Worm (Caenorhabditis elegans) whole organism, early embryonic: ENCODE measurements around the gene F28H6.6.

Experiments used
- B0310.2 ChIP-seq: sonication (generic microtip); optimal IDR thresholded peaks from 2 replicates; lab custom pipeline; 2016; ENCODE audit warnings: mild to moderate bottlenecking, missing genetic modification characterization, missing compliant biosample characterization
- F13C5.2 ChIP-seq: sonication (generic microtip); optimal IDR thresholded peaks from 2 replicates; lab custom pipeline; 2017; ENCODE audit warnings: mild to moderate bottlenecking, missing genetic modification characterization, inconsistent platforms, missing compliant biosample characterization
- aly-1 ChIP-seq: sonication (generic microtip); optimal IDR thresholded peaks from 2 replicates; lab custom pipeline; 2016; ENCODE audit warnings: missing genetic modification characterization, missing compliant biosample characterization
- ama-1 ChIP-seq: fragments of 150-350 bp; optimal IDR thresholded peaks from 2 replicates; lab custom pipeline; 2014
- ceh-13 ChIP-seq: fragments of 200-800 bp; sonication (Bioruptor generic); optimal IDR thresholded peaks from 2 replicates; lab custom pipeline; 2018; ENCODE audit warnings: mild to moderate bottlenecking, missing genetic modification characterization, missing compliant biosample characterization
- ceh-36 ChIP-seq: sonication (generic microtip); optimal IDR thresholded peaks from 2 replicates; lab custom pipeline; 2016; ENCODE audit warnings: missing genetic modification characterization, inconsistent platforms, missing compliant biosample characterization
- ets-7 ChIP-seq: sonication (generic microtip); optimal IDR thresholded peaks from 2 replicates; lab custom pipeline; 2016; ENCODE audit warnings: missing genotype, missing genetic modification characterization, missing compliant biosample characterization
- flt-1 ChIP-seq: fragments of 200-800 bp; sonication (Bioruptor generic); IDR thresholded peaks from 2 replicates; pipeline ENCODE4 v1.3.6; 2022; ENCODE audit warnings: missing genetic modification characterization, missing compliant biosample characterization
- hmbx-1 ChIP-seq: sonication (generic microtip); optimal IDR thresholded peaks from 2 replicates; lab custom pipeline; 2016; ENCODE audit warnings: mild to moderate bottlenecking, missing genetic modification characterization, missing compliant biosample characterization
- hmg-4 ChIP-seq: fragments of 200-800 bp; sonication (Bioruptor generic); optimal IDR thresholded peaks from 2 replicates; lab custom pipeline; 2018; ENCODE audit warnings: mild to moderate bottlenecking, missing genetic modification characterization, missing compliant biosample characterization
- hnd-1 ChIP-seq: sonication (generic microtip); optimal IDR thresholded peaks from 2 replicates; lab custom pipeline; 2016; ENCODE audit warnings: missing genetic modification characterization, missing compliant biosample characterization
- pes-1 ChIP-seq: fragments of 200-800 bp; sonication (Bioruptor generic); IDR thresholded peaks from 2 replicates; pipeline ENCODE4 v1.3.6; 2022; ENCODE audit warnings: missing genetic modification reagents, missing genetic modification characterization, missing compliant biosample characterization
- scrt-1 ChIP-seq: fragments of 200-800 bp; sonication (Bioruptor generic); IDR thresholded peaks from 2 replicates; pipeline ENCODE4 v1.3.6; 2022; ENCODE audit warnings: missing genetic modification characterization, missing compliant biosample characterization
- sea-1 ChIP-seq: fragments of 200-800 bp; sonication (Bioruptor generic); conservative IDR thresholded peaks from 2 replicates; pipeline ENCODE4 v1.3.6; 2022; ENCODE audit warnings: missing genetic modification characterization, missing compliant biosample characterization
- tbx-11 ChIP-seq: fragments of 200-800 bp; sonication (Bioruptor generic); IDR thresholded peaks from 2 replicates; pipeline ENCODE4 v1.3.6; 2022; ENCODE audit warnings: missing genetic modification characterization, missing compliant biosample characterization
- tbx-37 ChIP-seq: fragments of 200-800 bp; sonication (Bioruptor generic); conservative IDR thresholded peaks from 2 replicates; pipeline ENCODE4 v1.3.6; 2022; ENCODE audit warnings: missing genetic modification reagents, missing genetic modification characterization, missing compliant biosample characterization
- tra-4 ChIP-seq: sonication (generic microtip); optimal IDR thresholded peaks from 2 replicates; lab custom pipeline; 2017; ENCODE audit warnings: missing genetic modification characterization, missing compliant biosample characterization

The F28H6.6 gene

DNA sequence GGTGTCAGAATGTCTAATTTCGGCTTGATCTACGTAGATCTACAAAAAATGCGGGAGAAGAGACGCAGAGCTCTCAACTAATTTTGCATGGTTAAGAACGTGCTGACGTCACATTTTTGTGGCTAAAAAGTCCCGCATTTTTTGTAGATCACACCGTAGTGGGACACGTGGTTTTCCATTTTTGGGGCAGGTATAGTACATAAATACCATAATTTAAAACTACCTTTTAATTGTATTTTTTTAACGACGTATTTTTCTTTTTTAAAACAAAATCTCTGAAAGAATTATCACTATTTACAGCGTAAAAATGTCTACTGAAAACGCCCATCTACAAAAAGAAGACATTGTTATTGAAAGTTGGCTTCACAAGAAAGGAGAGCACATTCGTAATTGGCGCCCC lies 21.7 kb upstream of the F28H6.6 start, which contains the start of gene akt-2:
Gene akt-2, plus strand, starts transcription at position 301 of the 400 bp plus-strand sequence.
- TF ChIP-seq F13C5.2 (tag; lab: Kevin White, UChicago) (no peak), hmg-4 (GFP tag; lab: Kevin White, UChicago) (no peak), ceh-36 (no peak), pes-1 (GFP tag; lab: Robert Waterston, UW) (no peak), ama-1 (no peak), tra-4 (no peak), B0310.2 (tag; lab: Kevin White, UChicago) (no peak), ceh-13 (GFP tag; lab: Kevin White, UChicago) (no peak), aly-1 (tag; lab: Kevin White, UChicago) (no peak), hmbx-1 (tag; lab: Kevin White, UChicago) (no peak), tbx-11 (GFP tag; lab: Robert Waterston, UW) (no peak), scrt-1 (GFP tag; lab: Robert Waterston, UW) (no peak), ets-7 (tag; lab: Kevin White, UChicago) (no peak), flt-1 (no peak), sea-1 (GFP tag; lab: Robert Waterston, UW) (no peak), tbx-37 (no peak), hnd-1 (tag; lab: Kevin White, UChicago) (no peak)

DNA sequence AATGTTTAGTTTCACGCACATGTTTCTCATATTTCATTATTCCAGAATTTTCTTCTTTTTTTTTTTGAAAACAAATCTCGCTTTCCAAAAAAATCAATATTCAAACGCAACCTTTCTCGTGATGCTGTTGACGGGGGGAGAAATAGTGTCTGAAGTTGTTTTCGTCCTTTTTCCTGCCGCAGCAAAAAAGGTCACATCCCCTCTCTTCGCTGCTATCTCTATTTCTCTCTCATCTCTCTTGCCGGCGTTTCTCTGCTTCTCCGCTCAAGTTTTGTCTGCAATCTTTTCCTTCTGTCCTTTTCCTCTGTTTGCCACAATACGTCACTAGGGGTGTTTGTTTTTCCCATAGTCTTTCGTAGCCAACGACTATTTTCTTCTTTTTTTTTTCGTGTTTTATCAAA lies 21.1 kb upstream of the F28H6.6 start:
- TF ChIP-seq F13C5.2 (tag; lab: Kevin White, UChicago), result no peak
- TF ChIP-seq B0310.2 (tag; lab: Kevin White, UChicago), result no peak
- TF ChIP-seq hnd-1 (tag; lab: Kevin White, UChicago), result no peak
- TF ChIP-seq ceh-13 (GFP tag; lab: Kevin White, UChicago), result no peak
- TF ChIP-seq hmbx-1 (tag; lab: Kevin White, UChicago), result no peak
- TF ChIP-seq sea-1 (GFP tag; lab: Robert Waterston, UW), result no peak
- TF ChIP-seq ets-7 (tag; lab: Kevin White, UChicago), result no peak
- no peak for TF ChIP-seq pes-1 (GFP tag; lab: Robert Waterston, UW)
- no peak for TF ChIP-seq flt-1
- TF ChIP-seq tra-4, result no peak
- TF ChIP-seq ceh-36, result no peak
- TF ChIP-seq aly-1 (tag; lab: Kevin White, UChicago), result no peak
- TF ChIP-seq ama-1, result no peak
- TF ChIP-seq tbx-37, result no peak

DNA sequence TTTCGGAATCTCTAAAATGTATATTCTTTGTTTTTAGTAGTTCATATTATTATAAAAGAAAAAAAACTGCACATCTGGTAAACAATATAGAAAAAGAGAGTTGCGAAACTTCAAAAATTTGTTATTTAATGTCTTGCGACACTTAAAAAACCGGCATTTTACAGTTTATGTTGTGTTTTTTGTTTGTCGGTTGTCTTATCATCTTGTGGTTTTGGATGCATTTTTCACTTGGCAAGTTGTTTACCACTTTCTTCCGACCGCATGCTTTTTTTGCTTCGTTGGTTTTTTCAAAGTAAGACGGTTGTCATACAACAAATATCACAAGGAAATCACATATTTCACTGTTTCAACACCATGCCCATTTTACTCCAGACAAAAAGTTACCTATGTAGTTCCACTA lies 20.0 kb upstream of the F28H6.6 start:
- TF ChIP-seq ets-7 (tag; lab: Kevin White, UChicago) (no peak), hnd-1 (tag; lab: Kevin White, UChicago) (no peak), aly-1 (tag; lab: Kevin White, UChicago) (no peak), ceh-36 (no peak), tbx-11 (GFP tag; lab: Robert Waterston, UW) (no peak), tra-4 (no peak), pes-1 (GFP tag; lab: Robert Waterston, UW) (no peak), sea-1 (GFP tag; lab: Robert Waterston, UW) (no peak), B0310.2 (tag; lab: Kevin White, UChicago) (no peak), hmg-4 (GFP tag; lab: Kevin White, UChicago) (no peak), F13C5.2 (tag; lab: Kevin White, UChicago) (no peak), scrt-1 (GFP tag; lab: Robert Waterston, UW) (no peak), ama-1 (no peak), flt-1 (no peak)

DNA sequence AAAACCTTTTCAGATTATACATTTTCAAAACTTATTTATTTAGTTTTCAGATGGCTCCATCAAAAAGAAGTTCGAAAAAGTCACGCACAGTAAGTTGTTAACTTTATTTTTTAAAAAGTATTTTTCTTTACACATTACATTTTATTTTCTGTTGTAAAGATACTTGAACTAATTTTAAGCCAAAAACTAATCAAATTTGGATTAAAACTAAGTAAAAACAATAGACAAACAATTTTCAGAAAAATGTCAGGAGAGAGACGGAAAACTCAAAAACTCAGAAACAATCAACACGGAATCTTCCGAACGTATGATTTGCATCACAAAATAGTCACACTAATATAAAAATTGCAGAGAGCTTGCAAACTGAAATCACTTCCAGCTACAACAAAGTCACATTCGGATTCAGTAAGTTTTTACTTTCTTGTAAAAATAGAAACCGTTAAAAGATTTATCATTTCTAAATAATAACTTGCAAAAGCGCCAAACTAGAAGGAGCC lies 16.3 kb upstream of the F28H6.6 start, which contains the start of gene ceh-89:
Gene ceh-89, plus strand, starts transcription at position 51 of the 497 bp plus-strand sequence.
- TF ChIP-seq hmbx-1 (tag; lab: Kevin White, UChicago) (no peak), sea-1 (GFP tag; lab: Robert Waterston, UW) (no peak), aly-1 (tag; lab: Kevin White, UChicago) (no peak), hmg-4 (GFP tag; lab: Kevin White, UChicago) (no peak), ceh-36 (no peak), scrt-1 (GFP tag; lab: Robert Waterston, UW) (no peak), ceh-13 (GFP tag; lab: Kevin White, UChicago) (no peak), tra-4 (no peak), hnd-1 (tag; lab: Kevin White, UChicago) (no peak), ama-1 (no peak), ets-7 (tag; lab: Kevin White, UChicago) (no peak), F13C5.2 (tag; lab: Kevin White, UChicago) (no peak)

DNA sequence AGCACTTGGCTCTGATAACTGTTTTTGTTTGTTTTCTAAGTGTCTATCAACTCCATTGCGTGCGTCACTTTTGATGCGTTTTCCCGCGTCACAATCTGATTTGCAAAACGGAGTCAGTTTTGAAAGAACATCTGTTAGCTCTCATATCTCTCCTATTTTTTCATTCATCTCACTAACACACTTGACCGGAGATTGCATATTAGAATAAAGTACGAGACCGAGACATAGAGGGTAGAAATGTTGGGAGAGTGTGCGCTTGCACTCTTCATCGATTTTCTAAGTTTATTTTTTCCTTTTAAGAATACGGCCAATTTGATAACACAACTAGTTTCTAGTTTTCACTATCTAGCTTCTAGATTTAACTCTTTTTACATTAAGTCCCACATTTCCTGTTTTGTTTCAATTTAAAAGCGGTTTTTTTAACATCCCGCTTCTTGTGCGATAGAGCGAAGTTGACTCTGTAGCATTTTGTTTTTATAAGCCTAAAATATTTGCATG lies 15.7 kb upstream of the F28H6.6 start:
- TF ChIP-seq ama-1, result no peak
- TF ChIP-seq tbx-37, result no peak
- TF ChIP-seq tra-4, result no peak
- TF ChIP-seq ceh-13 (GFP tag; lab: Kevin White, UChicago), result no peak
- TF ChIP-seq sea-1 (GFP tag; lab: Robert Waterston, UW), result no peak
- TF ChIP-seq ceh-36, result no peak
- TF ChIP-seq flt-1, result no peak
- no peak for TF ChIP-seq scrt-1 (GFP tag; lab: Robert Waterston, UW)
- TF ChIP-seq aly-1 (tag; lab: Kevin White, UChicago), result no peak
- TF ChIP-seq F13C5.2 (tag; lab: Kevin White, UChicago), result no peak
- TF ChIP-seq hnd-1 (tag; lab: Kevin White, UChicago), result no peak
- TF ChIP-seq hmbx-1 (tag; lab: Kevin White, UChicago), result no peak
- TF ChIP-seq pes-1 (GFP tag; lab: Robert Waterston, UW), result no peak
- no peak for TF ChIP-seq B0310.2 (tag; lab: Kevin White, UChicago)
- TF ChIP-seq tbx-11 (GFP tag; lab: Robert Waterston, UW), result no peak
- TF ChIP-seq hmg-4 (GFP tag; lab: Kevin White, UChicago), result no peak
- no peak for TF ChIP-seq ets-7 (tag; lab: Kevin White, UChicago)

DNA sequence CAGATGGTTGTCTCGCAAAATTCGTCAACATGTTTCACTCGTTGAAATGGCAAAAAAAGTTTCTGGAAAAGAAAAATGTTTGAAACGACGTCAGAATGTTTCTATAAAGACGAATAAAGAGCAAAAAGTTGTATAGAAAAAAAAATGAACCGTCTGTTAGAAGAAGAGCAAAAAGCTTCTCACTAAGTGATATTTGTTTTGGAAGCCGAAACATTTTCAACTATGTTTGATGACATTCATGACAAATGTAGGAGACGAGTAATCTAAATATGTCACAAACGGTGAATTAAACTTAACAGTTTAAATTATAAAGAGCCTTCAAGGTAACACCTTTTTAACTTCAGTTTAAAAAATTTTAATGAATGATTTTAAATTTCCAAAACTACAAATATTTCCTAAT lies 14.4 kb upstream of the F28H6.6 start, which contains the start of gene nkat-1:
Gene nkat-1, minus strand, starts transcription at position 101 of the 400 bp plus-strand sequence.
- TF ChIP-seq sea-1 (GFP tag; lab: Robert Waterston, UW) (no peak), hmbx-1 (tag; lab: Kevin White, UChicago) (no peak), tbx-37 (no peak), F13C5.2 (tag; lab: Kevin White, UChicago) (no peak), flt-1 (no peak), ceh-13 (GFP tag; lab: Kevin White, UChicago) (no peak), ama-1 (no peak), hmg-4 (GFP tag; lab: Kevin White, UChicago) (no peak), tbx-11 (GFP tag; lab: Robert Waterston, UW) (no peak), ceh-36 (no peak), pes-1 (GFP tag; lab: Robert Waterston, UW) (no peak), ets-7 (tag; lab: Kevin White, UChicago) (no peak), hnd-1 (tag; lab: Kevin White, UChicago) (no peak), aly-1 (tag; lab: Kevin White, UChicago) (no peak), B0310.2 (tag; lab: Kevin White, UChicago) (no peak), scrt-1 (GFP tag; lab: Robert Waterston, UW) (no peak), tra-4 (no peak)
